Worm (Caenorhabditis elegans): ENCODE measurements around the gene adr-2.

The adr-2 gene

DNA sequence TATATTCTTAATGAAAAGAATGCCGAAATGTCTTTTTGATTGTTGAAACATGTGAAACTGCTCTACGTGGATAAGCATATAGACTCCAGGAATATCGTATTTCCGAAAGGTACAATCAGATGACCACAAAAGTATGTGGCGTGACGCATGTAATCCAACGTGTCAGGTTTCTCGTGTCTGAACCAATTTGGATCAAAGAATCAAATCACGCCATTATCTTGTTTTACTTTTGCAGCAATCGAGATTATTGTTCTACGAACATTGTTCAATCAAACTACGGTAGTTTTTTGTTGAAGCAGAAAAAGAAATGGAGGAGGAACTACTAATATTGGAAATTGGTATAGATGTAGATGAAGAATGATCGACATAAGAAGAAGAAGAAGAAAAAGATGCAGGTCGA lies 41.0 kb upstream of the adr-2 start (continued):
- TF ChIP-seq Y116A8C.19 (tag; optimal IDR thresholded peaks at IDR 0.05; ENCODE audit: borderline replicate concordance): no peak
- no peak for TF ChIP-seq unc-30 (tag; optimal IDR thresholded peaks at IDR 0.05)
- peak in 1 of 2 experiments; percentile 44 for TF ChIP-seq lin-35 (GFP tag; optimal IDR thresholded peaks at IDR 0.05)
- TF ChIP-seq alr-1 (tag; optimal IDR thresholded peaks at IDR 0.05; ENCODE audit: borderline replicate concordance): no peak
- peak; percentile 67 for TF ChIP-seq nhr-71 (tag; optimal IDR thresholded peaks at IDR 0.05)
- TF ChIP-seq isw-1 (GFP tag; IDR thresholded peaks at IDR 0.05): no peak
- peak; percentile 77 for TF ChIP-seq nhr-20 (tag; optimal IDR thresholded peaks at IDR 0.05)
- no peak for TF ChIP-seq ama-1 (optimal IDR thresholded peaks at IDR 0.05)
- no peak for TF ChIP-seq egl-27 (tag; optimal IDR thresholded peaks at IDR 0.05)
- TF ChIP-seq C16A3.4 (tag; optimal IDR thresholded peaks at IDR 0.05): no peak
- no peak for TF ChIP-seq efl-1 (optimal IDR thresholded peaks at IDR 0.05)
- TF ChIP-seq efl-1 (GFP tag; optimal IDR thresholded peaks at IDR 0.05 in 1 of 2): peak in 1 of 2 experiments; percentile 72
- TF ChIP-seq F16B12.6 (tag; optimal IDR thresholded peaks at IDR 0.05): no peak
- TF ChIP-seq aly-2 (tag; optimal IDR thresholded peaks at IDR 0.05): no peak
- peak; percentile 46 for TF ChIP-seq nhr-90 (tag; optimal IDR thresholded peaks at IDR 0.05; ENCODE audit: poor library complexity)
- TF ChIP-seq ceh-82 (tag; optimal IDR thresholded peaks at IDR 0.05): no peak
- peak in 1 of 6 experiments; percentile 67 for TF ChIP-seq elt-3 (tag; optimal IDR thresholded peaks at IDR 0.05)
- TF ChIP-seq fkh-4 (tag; optimal IDR thresholded peaks at IDR 0.05; ENCODE audit: borderline replicate concordance): no peak
- TF ChIP-seq mab-9 (GFP tag; IDR thresholded peaks at IDR 0.05): no peak

DNA sequence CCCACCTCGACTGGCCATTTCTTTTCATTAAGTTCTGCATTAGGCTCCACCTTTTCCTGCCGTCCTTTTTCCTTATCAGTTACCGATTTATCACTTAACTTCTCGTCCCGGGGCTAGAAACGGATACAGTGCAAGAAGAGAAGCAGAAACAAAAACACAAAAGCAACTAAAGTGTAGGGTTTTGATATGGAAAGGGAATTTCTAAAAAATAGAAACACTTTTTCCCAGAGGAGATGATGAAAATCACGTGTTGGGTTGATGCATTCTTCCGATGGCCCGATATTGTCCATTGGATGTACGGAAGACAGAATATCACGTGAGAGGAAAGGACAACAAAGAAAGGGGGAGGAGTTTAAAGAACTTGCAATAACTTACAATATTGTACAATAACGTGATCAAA lies 40.1 kb upstream of the adr-2 start:
- TF ChIP-seq C16A3.4 (tag; optimal IDR thresholded peaks at IDR 0.05) (peak; percentile 21), nhr-20 (tag; optimal IDR thresholded peaks at IDR 0.05) (peak; percentile 97), unc-30 (tag; optimal IDR thresholded peaks at IDR 0.05) (no peak), lin-13 (GFP tag; optimal IDR thresholded peaks at IDR 0.05) (peak; percentile 46), C34B4.2 (tag; optimal IDR thresholded peaks at IDR 0.05) (no peak), sup-37 (GFP tag; optimal IDR thresholded peaks at IDR 0.05) (no peak), elt-3 (tag; optimal IDR thresholded peaks at IDR 0.05) (peak in 5 of 6 experiments; percentile 27 to 94 (median 77)), nhr-19 (GFP tag; conservative IDR thresholded peaks at IDR 0.05) (peak; percentile 79), nhr-47 (tag; optimal IDR thresholded peaks at IDR 0.05) (peak; percentile 56), lin-35 (GFP tag; optimal IDR thresholded peaks at IDR 0.05) (peak in 1 of 2 experiments; percentile 79), sptf-1 (tag; optimal IDR thresholded peaks at IDR 0.05) (no peak), ets-5 (GFP tag; IDR thresholded peaks at IDR 0.05) (no peak), grh-1 (GFP tag; IDR thresholded peaks at IDR 0.05) (peak; percentile 53), blmp-1 (tag; optimal IDR thresholded peaks at IDR 0.05) (peak; percentile 96), swsn-7 (tag; optimal IDR thresholded peaks at IDR 0.05) (peak; percentile 37), xbp-1 (tag; optimal IDR thresholded peaks at IDR 0.05) (peak; percentile 40), ceh-82 (tag; optimal IDR thresholded peaks at IDR 0.05) (peak in 1 of 3 experiments; percentile 8), ces-1 (GFP tag; optimal IDR thresholded peaks at IDR 0.05) (no peak), mdl-1 (tag; optimal IDR thresholded peaks at IDR 0.05) (peak in 1 of 2 experiments; percentile 84), ztf-4 (tag; optimal IDR thresholded peaks at IDR 0.05) (peak; percentile 2), dsc-1 (tag; optimal IDR thresholded peaks at IDR 0.05) (no peak), hpl-2 (GFP tag; optimal IDR thresholded peaks at IDR 0.05) (no peak), snu-23 (GFP tag; optimal IDR thresholded peaks at IDR 0.05) (peak; percentile 77), nhr-90 (tag; optimal IDR thresholded peaks at IDR 0.05; ENCODE audit: poor library complexity) (peak; percentile 82), alr-1 (tag; optimal IDR thresholded peaks at IDR 0.05; ENCODE audit: borderline replicate concordance) (no peak), vab-15 (tag; optimal IDR thresholded peaks at IDR 0.05) (no peak), unc-62 (GFP tag; optimal IDR thresholded peaks at IDR 0.05) (no peak), rnt-1 (tag; optimal IDR thresholded peaks at IDR 0.05) (peak; percentile 27), ztf-11 (tag; optimal IDR thresholded peaks at IDR 0.05) (no peak), tbx-2 (tag; optimal IDR thresholded peaks at IDR 0.05) (peak; percentile 69), dpl-1 (GFP tag; optimal IDR thresholded peaks at IDR 0.05) (peak in 2 of 3 experiments; percentile 53 to 64), F16B12.6 (tag; optimal IDR thresholded peaks at IDR 0.05) (no peak), unc-130 (tag; optimal IDR thresholded peaks at IDR 0.05) (peak; percentile 77), efl-1 (optimal IDR thresholded peaks at IDR 0.05) (peak; percentile 2 to 53), efl-1 (GFP tag; optimal IDR thresholded peaks at IDR 0.05 in 1 of 2) (peak; percentile 24 to 95), lin-14 (GFP tag; optimal IDR thresholded peaks at IDR 0.05) (peak; percentile 87), fos-1 (tag; optimal IDR thresholded peaks at IDR 0.05) (no peak), irx-1 (tag; optimal IDR thresholded peaks at IDR 0.05) (peak; percentile 21), lsy-2 (tag; optimal IDR thresholded peaks at IDR 0.05) (peak; percentile 65 to 68), nhr-85 (tag) (peak; percentile 96), mep-1 (tag; optimal IDR thresholded peaks at IDR 0.05) (peak; percentile 82), nhr-71 (tag; optimal IDR thresholded peaks at IDR 0.05) (peak; percentile 90)
